Fruit fly (Drosophila melanogaster) whole organism, adult: Measurements from ENCODE around the gene CG10035.

Source experiments
- CG11617 ChIP-seq: fragments of 200-800 bp; sonication (Bioruptor generic); optimal IDR thresholded peaks from 2 replicates; lab custom pipeline; 2017; ENCODE audit warnings: mild to moderate bottlenecking, missing biosample characterization, missing genetic modification reagents, missing genetic modification characterization
- CG12768 ChIP-seq: fragments of 200-800 bp; sonication (Bioruptor generic); optimal IDR thresholded peaks from 2 replicates; lab custom pipeline; 2017; ENCODE audit warnings: missing biosample characterization, missing genetic modification characterization, mild to moderate bottlenecking, moderate library complexity, missing genetic modification reagents
- CG14711 ChIP-seq: fragments of 200-800 bp; sonication (Bioruptor generic); optimal IDR thresholded peaks from 2 replicates; lab custom pipeline; 2018; ENCODE audit warnings: missing biosample characterization, mild to moderate bottlenecking, missing genetic modification characterization, moderate library complexity
- CG1620 ChIP-seq: fragments of 200-800 bp; sonication (Bioruptor generic); optimal IDR thresholded peaks from 2 replicates; lab custom pipeline; 2016; ENCODE audit warnings: missing biosample characterization, missing genetic modification characterization
- CG33017 ChIP-seq: fragments of 200-800 bp; sonication (Bioruptor generic); optimal IDR thresholded peaks from 2 replicates; lab custom pipeline; 2018; ENCODE audit warnings: missing biosample characterization, mild to moderate bottlenecking, missing genetic modification characterization, moderate library complexity
- CG5204 ChIP-seq: fragments of 200-800 bp; sonication (Bioruptor generic); optimal IDR thresholded peaks from 2 replicates; lab custom pipeline; 2016; ENCODE audit warnings: missing biosample characterization, missing genetic modification characterization
- CG7045 ChIP-seq: fragments of 200-800 bp; sonication (Bioruptor generic); optimal IDR thresholded peaks from 2 replicates; lab custom pipeline; 2017; ENCODE audit warnings: missing biosample characterization, mild to moderate bottlenecking, missing genetic modification characterization
- CG7101 ChIP-seq: fragments of 200-800 bp; sonication (Bioruptor generic); optimal IDR thresholded peaks from 2 replicates; lab custom pipeline; 2018; ENCODE audit warnings: missing biosample characterization, mild to moderate bottlenecking, missing genetic modification characterization, moderate library complexity
- Clk ChIP-seq: fragments of 200-800 bp; sonication (Bioruptor generic); optimal IDR thresholded peaks from 2 replicates; lab custom pipeline; 2017; ENCODE audit warnings: missing biosample characterization, missing genetic modification characterization
- Crg-1 ChIP-seq: fragments of 200-800 bp; sonication (Bioruptor generic); optimal IDR thresholded peaks from 2 replicates; lab custom pipeline; 2016; ENCODE audit warnings: missing biosample characterization, missing genetic modification characterization
- Hr96 ChIP-seq: fragments of 200-800 bp; sonication (Bioruptor generic); optimal IDR thresholded peaks from 2 replicates; lab custom pipeline; 2016; ENCODE audit warnings: missing biosample characterization, missing genetic modification characterization
- Mnt ChIP-seq: fragments of 200-800 bp; sonication (Bioruptor generic); optimal IDR thresholded peaks from 2 replicates; lab custom pipeline; 2016; ENCODE audit warnings: missing biosample characterization, mild to moderate bottlenecking, missing genetic modification characterization
- bab1 ChIP-seq: fragments of 200-800 bp; sonication (Bioruptor generic); optimal IDR thresholded peaks from 3 replicates; lab custom pipeline; 2019; ENCODE audit warnings: missing biosample characterization, mild to moderate bottlenecking, missing genetic modification characterization, moderate library complexity
- cic ChIP-seq: fragments of 200-800 bp; sonication (Bioruptor generic); optimal IDR thresholded peaks from 2 replicates; lab custom pipeline; 2017; ENCODE audit warnings: missing biosample characterization, mild to moderate bottlenecking, missing genetic modification characterization, moderate library complexity
- cnc ChIP-seq, 2 experiments: fragments of >200 bp; optimal IDR thresholded peaks; 2 replicates each; lab custom pipeline; 2017
- kay ChIP-seq: fragments of 200-800 bp; sonication (Bioruptor generic); peaks from one replicate; lab custom pipeline; 2016; ENCODE audit warnings: missing biosample characterization, missing genetic modification characterization, borderline replicate concordance
- ovo ChIP-seq: fragments of 200-800 bp; sonication (Bioruptor generic); optimal IDR thresholded peaks from 2 replicates; lab custom pipeline; 2016; ENCODE audit warnings: missing biosample characterization, missing genetic modification characterization
- pad ChIP-seq: fragments of 200-800 bp; sonication (Bioruptor generic); optimal IDR thresholded peaks from 3 replicates; lab custom pipeline; 2017; ENCODE audit warnings: missing biosample characterization, missing genetic modification characterization, mild to moderate bottlenecking, moderate library complexity, missing genetic modification reagents
- tj ChIP-seq: fragments of 200-800 bp; sonication (Bioruptor generic); optimal IDR thresholded peaks from 3 replicates; lab custom pipeline; 2017; ENCODE audit warnings: missing biosample characterization, mild to moderate bottlenecking, missing genetic modification characterization, moderate library complexity
- toe ChIP-seq: fragments of 200-800 bp; sonication (Bioruptor generic); optimal IDR thresholded peaks from 2 replicates; lab custom pipeline; 2016; ENCODE audit warnings: missing biosample characterization, missing genetic modification characterization

Gene CG10035

DNA sequence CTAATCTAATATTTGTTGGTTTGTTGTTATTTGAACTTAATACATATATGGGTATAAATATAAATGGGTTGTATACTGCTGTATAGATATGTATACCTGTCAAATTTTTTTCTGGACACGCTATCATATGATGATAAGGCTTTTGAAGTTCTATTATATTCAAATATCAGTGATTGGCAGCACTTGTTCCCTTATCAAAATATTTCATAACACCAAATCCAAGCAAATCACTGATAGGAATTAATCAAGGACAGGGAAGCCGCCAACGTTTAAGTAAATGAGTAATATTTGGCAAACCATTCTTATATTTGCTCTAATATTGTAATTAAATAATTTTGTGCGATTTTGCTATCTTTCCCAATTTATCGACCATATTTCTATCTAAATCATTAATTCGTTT, 3.2 kb downstream of the CG10035 start:
- TF ChIP-seq CG14711 (tag; lab: Kevin White, UChicago) = no peak
- no peak for TF ChIP-seq CG33017
- TF ChIP-seq CG12768 (GFP tag; lab: Kevin White, UChicago) = no peak
- no peak for TF ChIP-seq ovo (GFP tag; lab: Kevin White, UChicago)
- TF ChIP-seq pad = no peak
- no peak for TF ChIP-seq kay (GFP tag; lab: Kevin White, UChicago)
- no peak for TF ChIP-seq CG7101 (tag; lab: Kevin White, UChicago)
- TF ChIP-seq Hr96 (GFP tag; lab: Kevin White, UChicago) = no peak
- TF ChIP-seq CG11617 (GFP tag; lab: Kevin White, UChicago) = no peak
- no peak for TF ChIP-seq bab1 (GFP tag; lab: Kevin White, UChicago)
- TF ChIP-seq Mnt (GFP tag; lab: Kevin White, UChicago) = no peak

DNA sequence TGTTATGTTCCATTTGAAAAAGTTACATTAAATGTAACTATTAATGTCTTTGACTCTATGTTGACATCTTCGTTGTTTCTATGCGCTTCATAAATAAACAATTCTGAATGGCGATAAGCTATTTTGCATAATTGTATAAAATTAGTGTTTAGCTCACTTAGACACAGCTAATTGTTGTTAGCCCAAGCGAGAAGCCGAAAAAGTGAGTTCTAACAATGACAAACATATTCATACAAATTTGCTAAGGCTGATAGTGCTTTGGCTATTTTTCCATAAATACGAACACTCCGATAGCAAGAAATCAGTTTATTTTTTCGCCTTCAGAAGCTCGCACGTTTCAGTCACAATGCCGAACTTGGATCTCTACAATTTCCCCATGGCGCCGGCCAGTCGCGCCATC, 4.3 kb downstream of the CG10035 start, which contains the start of gene GstD7:
Gene GstD7, plus strand, starts transcription at position 301 of the 400 bp plus-strand sequence.
- TF ChIP-seq pad = no peak
- TF ChIP-seq kay (GFP tag; lab: Kevin White, UChicago) = peak; percentile 18

DNA sequence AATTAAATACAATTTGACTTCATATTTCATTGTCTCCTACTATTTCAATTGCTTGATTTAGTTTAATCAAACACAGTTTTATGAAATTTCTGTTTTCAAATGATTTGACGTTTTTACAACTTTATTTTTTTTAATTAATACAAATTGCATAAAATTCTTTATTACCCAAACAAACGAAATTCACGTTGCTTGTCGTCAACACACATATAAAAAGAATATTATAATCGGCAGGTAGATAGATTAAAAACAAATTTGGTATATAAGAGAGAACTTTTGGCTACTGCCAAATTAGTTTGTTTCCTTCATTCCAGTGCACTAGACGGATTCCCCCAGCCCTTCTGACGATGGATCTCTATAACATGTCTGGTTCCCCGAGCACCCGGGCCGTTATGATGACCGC, 5.7 kb downstream of the CG10035 start, which contains the start of gene GstD6:
Gene GstD6, plus strand, starts transcription at position 301 of the 400 bp plus-strand sequence.
- TF ChIP-seq pad (no peak), cnc (optimal IDR thresholded peaks at IDR 0.05; lab: Kevin White, UChicago) (no peak), CG7045 (GFP tag; lab: Kevin White, UChicago) (no peak), Hr96 (GFP tag; lab: Kevin White, UChicago) (no peak), CG14711 (tag; lab: Kevin White, UChicago) (no peak), tj (GFP tag; lab: Kevin White, UChicago) (no peak), kay (GFP tag; lab: Kevin White, UChicago) (no peak), Crg-1 (GFP tag; lab: Kevin White, UChicago) (no peak), ovo (GFP tag; lab: Kevin White, UChicago) (no peak), CG5204 (GFP tag; lab: Kevin White, UChicago) (no peak), CG1620 (GFP tag; lab: Kevin White, UChicago) (no peak), CG7101 (tag; lab: Kevin White, UChicago) (no peak), cic (GFP tag; lab: Kevin White, UChicago) (no peak), CG33017 (no peak), Clk (GFP tag; lab: Kevin White, UChicago) (no peak), toe (GFP tag; lab: Kevin White, UChicago) (no peak), CG11617 (GFP tag; lab: Kevin White, UChicago) (no peak)

DNA sequence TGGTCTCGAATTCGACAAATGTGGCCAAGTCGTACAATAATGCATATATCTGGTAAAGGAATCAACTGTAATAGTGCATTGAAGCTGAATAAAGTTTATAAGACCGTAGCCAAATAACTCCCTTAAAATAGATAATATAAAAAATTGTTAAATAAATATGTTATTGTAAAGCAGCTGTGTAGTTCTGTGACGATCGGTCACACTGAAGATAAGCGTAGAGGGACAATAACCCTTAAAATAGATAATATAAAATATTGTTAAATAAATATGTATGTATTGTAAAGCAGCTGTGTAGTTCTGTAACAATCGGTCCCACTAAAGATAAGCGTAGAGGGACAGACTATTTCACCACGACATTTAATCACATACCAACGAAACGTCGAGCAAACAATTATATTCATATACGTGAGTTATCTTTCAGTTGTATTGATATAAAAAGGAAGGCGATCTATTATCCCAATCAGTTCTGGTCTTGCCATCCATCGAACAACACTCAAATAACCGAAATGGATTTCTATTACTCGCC, 7.2 kb downstream of the CG10035 start, which contains the start of gene GstD5:
Gene GstD5, plus strand, starts transcription at position 476 of the 526 bp plus-strand sequence.
- TF ChIP-seq CG33017 (no peak), CG11617 (GFP tag; lab: Kevin White, UChicago) (no peak), kay (GFP tag; lab: Kevin White, UChicago) (no peak), CG14711 (tag; lab: Kevin White, UChicago) (no peak), ovo (GFP tag; lab: Kevin White, UChicago) (no peak), toe (GFP tag; lab: Kevin White, UChicago) (no peak), CG5204 (GFP tag; lab: Kevin White, UChicago) (no peak)

DNA sequence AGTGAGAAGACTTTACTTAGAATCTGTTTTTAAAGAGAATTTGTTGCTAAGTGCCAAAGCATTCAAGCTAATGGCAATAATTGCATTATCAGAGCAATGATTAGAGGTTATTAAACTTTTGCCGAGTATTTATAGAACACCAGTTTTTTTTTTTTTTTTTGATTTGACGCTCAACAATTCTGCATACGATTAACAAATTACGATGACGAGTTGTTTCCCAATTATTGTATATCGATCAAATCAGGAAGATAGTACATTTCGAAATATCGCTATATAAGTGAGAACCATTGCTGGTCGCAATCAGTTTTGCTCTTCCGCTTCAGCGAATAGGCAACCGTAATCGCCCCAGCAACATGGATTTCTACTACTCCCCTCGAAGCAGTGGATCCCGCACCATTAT, 8.7 kb downstream of the CG10035 start, which contains the start of gene GstD4:
Gene GstD4, plus strand, starts transcription at position 301 of the 400 bp plus-strand sequence.
- TF ChIP-seq Hr96 (GFP tag; lab: Kevin White, UChicago) (no peak), Mnt (GFP tag; lab: Kevin White, UChicago) (no peak), Crg-1 (GFP tag; lab: Kevin White, UChicago) (no peak), CG11617 (GFP tag; lab: Kevin White, UChicago) (no peak), CG12768 (GFP tag; lab: Kevin White, UChicago) (no peak), kay (GFP tag; lab: Kevin White, UChicago) (no peak), toe (GFP tag; lab: Kevin White, UChicago) (no peak), bab1 (GFP tag; lab: Kevin White, UChicago) (no peak), Clk (GFP tag; lab: Kevin White, UChicago) (no peak), CG33017 (no peak), ovo (GFP tag; lab: Kevin White, UChicago) (no peak), tj (GFP tag; lab: Kevin White, UChicago) (no peak), cic (GFP tag; lab: Kevin White, UChicago) (no peak), CG1620 (GFP tag; lab: Kevin White, UChicago) (no peak)

DNA sequence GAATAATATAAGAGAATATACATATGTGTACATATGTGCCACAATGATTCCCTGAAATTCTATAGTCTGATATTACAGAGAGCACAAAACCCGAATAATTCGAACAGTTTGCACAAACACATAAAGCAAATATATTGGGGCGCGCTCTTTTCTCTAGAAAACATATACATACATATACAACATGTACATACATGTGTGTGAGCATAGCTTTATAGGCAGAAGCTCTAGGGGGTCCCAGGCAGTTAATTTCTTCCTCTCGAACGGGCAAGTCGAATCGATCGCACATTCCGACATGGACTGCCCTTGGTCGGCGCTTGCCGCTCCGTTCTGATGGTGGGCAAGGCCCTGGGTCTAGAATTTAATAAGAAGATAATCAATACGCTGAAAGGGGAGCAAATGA, 9.7 kb downstream of the CG10035 start, which contains the start of gene GstD3:
Gene GstD3, plus strand, starts transcription at position 269 of the 400 bp plus-strand sequence.
- TF ChIP-seq kay (GFP tag; lab: Kevin White, UChicago) = peak; percentile 50
- no peak for TF ChIP-seq CG7045 (GFP tag; lab: Kevin White, UChicago)
- no peak for TF ChIP-seq pad

DNA sequence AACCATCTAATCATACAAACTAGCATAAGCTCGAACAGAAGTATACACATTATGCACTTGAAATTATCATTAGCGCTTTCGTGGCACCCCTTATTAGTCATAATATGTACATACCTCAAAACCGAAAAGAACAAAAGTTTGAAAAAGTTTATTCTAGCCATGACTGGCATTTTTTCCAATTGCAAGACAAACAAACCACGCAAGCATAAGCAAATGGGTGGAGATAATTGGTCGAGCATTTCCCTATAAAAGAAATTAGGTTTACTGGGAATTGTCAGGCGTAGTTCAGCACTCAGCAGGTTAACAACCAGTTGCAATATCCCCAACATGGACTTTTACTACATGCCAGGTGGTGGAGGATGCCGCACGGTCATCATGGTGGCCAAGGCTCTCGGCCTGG, 10.8 kb downstream of the CG10035 start, which contains the start of gene GstD2:
Gene GstD2, plus strand, starts transcription at position 301 of the 400 bp plus-strand sequence.
- TF ChIP-seq cnc (optimal IDR thresholded peaks at IDR 0.05; lab: Kevin White, UChicago) (peak in 1 of 2 experiments; percentile 48), CG33017 (no peak)
